Worm (Caenorhabditis elegans) whole organism, late embryonic: ENCODE results near the gene msra-1.
A peak's percentile ranks its signal among the peaks of the same experiment; 100 is the strongest.

Source experiments
- ahr-1 ChIP-seq: sonication (generic microtip); optimal IDR thresholded peaks from 2 replicates; lab custom pipeline; 2016; ENCODE audit warnings: missing genetic modification characterization, missing compliant biosample characterization
- ama-1 ChIP-seq: fragments of 150-350 bp; optimal IDR thresholded peaks from 2 replicates; lab custom pipeline; 2014
- dmd-4 ChIP-seq: sonication (generic microtip); optimal IDR thresholded peaks from 2 replicates; lab custom pipeline; 2016; ENCODE audit warnings: borderline replicate concordance, missing genetic modification characterization, missing compliant biosample characterization
- ets-4 ChIP-seq: sonication (generic microtip); optimal IDR thresholded peaks from 2 replicates; lab custom pipeline; 2016; ENCODE audit warnings: missing genetic modification characterization, missing compliant biosample characterization
- nhr-11 ChIP-seq: fragments of 150-350 bp; optimal IDR thresholded peaks from 2 replicates; lab custom pipeline; 2014; ENCODE audit warnings: missing biosample characterization, missing genetic modification characterization
- pag-3 ChIP-seq: sonication (generic microtip); optimal IDR thresholded peaks from 2 replicates; lab custom pipeline; 2016; ENCODE audit warnings: missing compliant biosample characterization, missing genetic modification characterization, borderline replicate concordance
- pha-4 ChIP-seq: fragments of 150-350 bp; optimal IDR thresholded peaks from 2 replicates; lab custom pipeline; 2018; ENCODE audit warnings: missing biosample characterization, missing genetic modification reagents, missing genetic modification characterization
- tbx-2 ChIP-seq: sonication (generic microtip); optimal IDR thresholded peaks from 2 replicates; lab custom pipeline; 2016; ENCODE audit warnings: missing genetic modification characterization, missing compliant biosample characterization
- unc-42 ChIP-seq: sonication (generic microtip); optimal IDR thresholded peaks from 2 replicates; lab custom pipeline; 2016; ENCODE audit warnings: missing genotype, missing genetic modification characterization, missing compliant biosample characterization

DNA sequence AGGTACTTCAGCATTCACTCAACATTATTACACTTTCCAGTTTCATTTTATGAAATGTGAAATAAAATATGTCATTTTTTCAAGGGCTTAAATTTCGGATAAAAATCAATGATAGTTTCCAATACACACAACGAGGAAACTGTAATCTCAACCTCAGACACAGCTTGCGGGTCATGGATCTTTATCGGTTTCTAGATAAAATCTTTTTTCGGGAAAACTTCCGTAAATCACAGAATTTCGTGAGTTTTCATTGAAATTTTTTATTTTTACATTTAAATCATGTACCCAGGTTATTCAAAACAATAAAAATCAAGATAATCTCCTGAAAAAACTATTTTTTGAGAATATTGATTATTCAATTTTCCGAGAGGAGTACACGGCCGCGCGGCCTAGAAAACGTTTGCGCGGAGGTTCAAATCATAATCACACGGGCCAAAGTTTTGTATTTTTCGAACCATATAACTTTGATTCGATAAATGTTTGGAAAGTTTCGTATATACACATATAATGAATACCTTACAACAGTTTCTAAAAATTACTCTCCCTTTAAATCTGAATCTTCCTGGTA, 33.5 kb upstream of the msra-1 start:
- TF ChIP-seq nhr-11 (tag; lab: Kevin White, UChicago) (no peak), unc-42 (tag; lab: Kevin White, UChicago) (no peak), dmd-4 (tag; lab: Kevin White, UChicago) (no peak), tbx-2 (no peak), ahr-1 (tag; lab: Kevin White, UChicago) (no peak), ets-4 (peak; percentile 45), pha-4 (tag; lab: Kevin White, UChicago) (no peak), pag-3 (no peak), ama-1 (lab: Kevin White, UChicago) (no peak)
